Worm (Caenorhabditis elegans) whole organism, L1 larva: ENCODE measurements around the gene srg-13.

ENCODE experiments used
- aha-1 ChIP-seq: fragments of 150-350 bp; optimal IDR thresholded peaks from 2 replicates; lab custom pipeline; 2014; ENCODE audit warnings: missing biosample characterization, missing genetic modification characterization
- ceh-88 ChIP-seq: fragments of 200-800 bp; sonication (Bioruptor generic); IDR thresholded peaks from 2 replicates; pipeline ENCODE4 v1.3.6; 2022; ENCODE audit warnings: missing genetic modification characterization, missing compliant biosample characterization
- ceh-90 ChIP-seq: sonication (generic microtip); optimal IDR thresholded peaks from 2 replicates; lab custom pipeline; 2016; ENCODE audit warnings: missing genetic modification characterization, missing compliant biosample characterization
- ces-1 ChIP-seq: fragments of 150-350 bp; optimal IDR thresholded peaks from 2 replicates; lab custom pipeline; 2014; ENCODE audit warnings: missing biosample characterization, missing genetic modification reagents, missing genetic modification characterization
- egl-27 ChIP-seq, 2 experiments: fragments of 150-350 bp in 1 of 2; sonication (generic microtip); optimal IDR thresholded peaks; 3 replicates each; lab custom pipeline; 2017 to 2018; ENCODE audit warnings: missing biosample characterization in 2 of 2, missing genetic modification characterization in 2 of 2, missing genetic modification reagents in 2 of 2
- lir-3 ChIP-seq: sonication (generic microtip); optimal IDR thresholded peaks from 2 replicates; lab custom pipeline; 2016; ENCODE audit warnings: mild to moderate bottlenecking, missing genetic modification characterization, moderate library complexity, missing compliant biosample characterization; ENCODE audit not compliant: poor library complexity
- lsy-2 ChIP-seq, 2 experiments: fragments of 150-350 bp; optimal IDR thresholded peaks; 2 replicates each; lab custom pipeline; 2014; ENCODE audit warnings: missing biosample characterization in 2 of 2, missing genetic modification characterization in 2 of 2
- mef-2 ChIP-seq: fragments of 150-350 bp; optimal IDR thresholded peaks from 2 replicates; lab custom pipeline; 2014; ENCODE audit warnings: missing biosample characterization, missing genetic modification characterization
- nhr-237 ChIP-seq: fragments of 150-350 bp; optimal IDR thresholded peaks from 2 replicates; lab custom pipeline; 2014; ENCODE audit warnings: missing biosample characterization, missing genetic modification characterization
- nhr-28 ChIP-seq: fragments of 150-350 bp; optimal IDR thresholded peaks from 2 replicates; lab custom pipeline; 2014; ENCODE audit warnings: missing biosample characterization, missing genetic modification characterization
- snpc-4 ChIP-seq: fragments of 150-350 bp; optimal IDR thresholded peaks from 2 replicates; lab custom pipeline; 2014; ENCODE audit warnings: missing biosample characterization, missing genetic modification characterization
- unc-30 ChIP-seq: sonication (generic microtip); optimal IDR thresholded peaks from 2 replicates; lab custom pipeline; 2017; ENCODE audit warnings: missing biosample characterization, missing genetic modification characterization
- zag-1 ChIP-seq: fragments of 150-350 bp; optimal IDR thresholded peaks from 2 replicates; lab custom pipeline; 2014; ENCODE audit warnings: missing biosample characterization, missing genetic modification characterization

DNA sequence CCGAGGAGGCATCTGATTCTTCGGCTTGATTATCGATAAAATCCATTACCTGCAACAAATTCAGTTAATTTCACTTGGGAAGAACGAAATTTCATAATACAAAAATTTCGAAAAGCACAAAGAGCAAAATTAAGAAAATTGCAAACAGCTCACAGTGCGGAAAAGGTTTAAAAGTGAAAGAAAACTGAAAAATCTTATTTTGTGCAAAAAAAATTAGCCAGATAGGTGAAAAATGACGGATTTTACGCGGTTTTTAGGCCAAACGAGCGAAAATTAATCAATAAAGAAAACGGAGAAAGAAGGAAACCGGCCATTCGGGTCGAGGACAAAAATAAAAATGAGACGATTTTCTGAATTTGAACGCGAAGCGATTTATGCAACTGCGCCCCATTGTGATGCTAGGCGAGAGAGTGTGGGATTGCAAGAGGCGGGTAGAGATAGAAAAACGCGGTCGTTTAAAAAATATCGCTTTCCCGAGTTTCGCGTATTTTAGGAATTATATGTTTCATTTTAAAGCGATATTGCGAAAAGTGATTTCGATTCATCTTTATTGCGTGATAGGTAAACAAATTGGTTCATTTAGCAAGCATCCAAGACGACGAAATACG, 48.7 kb downstream of the srg-13 start, which contains the start of gene emb-5:
- TF ChIP-seq lsy-2 (tag; optimal IDR thresholded peaks at IDR 0.05; lab: Kevin White, UChicago) (peak in 1 of 2 experiments; percentile 76), ceh-90 (no peak), ces-1 (GFP tag; lab: Kevin White, UChicago) (no peak), nhr-237 (tag; lab: Kevin White, UChicago) (no peak), snpc-4 (tag; lab: Kevin White, UChicago) (no peak), unc-30 (tag; lab: Kevin White, UChicago) (no peak), lir-3 (peak; percentile 0), ceh-88 (GFP tag; lab: Robert Waterston, UW) (no peak), mef-2 (tag; lab: Kevin White, UChicago) (no peak), nhr-28 (tag; lab: Kevin White, UChicago) (no peak), aha-1 (tag; lab: Kevin White, UChicago) (no peak), zag-1 (tag; lab: Kevin White, UChicago) (no peak), egl-27 (tag; optimal IDR thresholded peaks at IDR 0.05; lab: Kevin White, UChicago) (no peak)
